Worm (Caenorhabditis elegans): ENCODE data around the gene fbxa-107.

The fbxa-107 gene

ce11 chrV:18133177-18133576 is 9.4 kb downstream of the fbxa-107 start, which contains the start of gene Y37H2A.18:
TSS of gene Y37H2A.18 (minus strand) at chrV:18133277.
- TF ChIP-seq ceh-36 (tag; optimal IDR thresholded peaks at IDR 0.05) (no peak), tbx-37 (GFP tag; conservative IDR thresholded peaks at IDR 0.05) (no peak), hmg-4 (GFP tag; optimal IDR thresholded peaks at IDR 0.05) (no peak), flt-1 (GFP tag; IDR thresholded peaks at IDR 0.05) (no peak), B0310.2 (tag; optimal IDR thresholded peaks at IDR 0.05) (no peak), ceh-13 (GFP tag; optimal IDR thresholded peaks at IDR 0.05) (no peak), hnd-1 (tag; optimal IDR thresholded peaks at IDR 0.05) (no peak), tra-4 (tag; optimal IDR thresholded peaks at IDR 0.05) (no peak), sea-1 (GFP tag; conservative IDR thresholded peaks at IDR 0.05) (no peak), ets-7 (tag; optimal IDR thresholded peaks at IDR 0.05) (no peak), aly-1 (tag; optimal IDR thresholded peaks at IDR 0.05) (no peak), scrt-1 (GFP tag; IDR thresholded peaks at IDR 0.05) (no peak), ama-1 (optimal IDR thresholded peaks at IDR 0.05) (no peak), F13C5.2 (tag; optimal IDR thresholded peaks at IDR 0.05) (no peak), pes-1 (GFP tag; IDR thresholded peaks at IDR 0.05) (no peak)

ce11 chrV:18134378-18134777 is 10.6 kb downstream of the fbxa-107 start, which contains the start of gene Y37H2A.7:
TSS of gene Y37H2A.7 (minus strand) at chrV:18134478.
- TF ChIP-seq tbx-37 (GFP tag; conservative IDR thresholded peaks at IDR 0.05) = no peak
- TF ChIP-seq scrt-1 (GFP tag; IDR thresholded peaks at IDR 0.05) = no peak
- TF ChIP-seq hmbx-1 (tag; optimal IDR thresholded peaks at IDR 0.05) = no peak
- no peak for TF ChIP-seq ceh-13 (GFP tag; optimal IDR thresholded peaks at IDR 0.05)
- no peak for TF ChIP-seq tra-4 (tag; optimal IDR thresholded peaks at IDR 0.05)
- TF ChIP-seq aly-1 (tag; optimal IDR thresholded peaks at IDR 0.05) = no peak
- TF ChIP-seq B0310.2 (tag; optimal IDR thresholded peaks at IDR 0.05) = no peak
- no peak for TF ChIP-seq pes-1 (GFP tag; IDR thresholded peaks at IDR 0.05)
- no peak for TF ChIP-seq sea-1 (GFP tag; conservative IDR thresholded peaks at IDR 0.05)
- TF ChIP-seq hmg-4 (GFP tag; optimal IDR thresholded peaks at IDR 0.05) = no peak
- TF ChIP-seq hnd-1 (tag; optimal IDR thresholded peaks at IDR 0.05) = no peak
- no peak for TF ChIP-seq ets-7 (tag; optimal IDR thresholded peaks at IDR 0.05)
- no peak for TF ChIP-seq ceh-36 (tag; optimal IDR thresholded peaks at IDR 0.05)
- TF ChIP-seq flt-1 (GFP tag; IDR thresholded peaks at IDR 0.05) = no peak
- TF ChIP-seq F13C5.2 (tag; optimal IDR thresholded peaks at IDR 0.05) = no peak
- no peak for TF ChIP-seq ama-1 (optimal IDR thresholded peaks at IDR 0.05)
- TF ChIP-seq tbx-11 (GFP tag; IDR thresholded peaks at IDR 0.05) = no peak

ce11 chrV:18137679-18138078 is 13.9 kb downstream of the fbxa-107 start:
- TF ChIP-seq scrt-1 (GFP tag; IDR thresholded peaks at IDR 0.05) = no peak

DNA sequence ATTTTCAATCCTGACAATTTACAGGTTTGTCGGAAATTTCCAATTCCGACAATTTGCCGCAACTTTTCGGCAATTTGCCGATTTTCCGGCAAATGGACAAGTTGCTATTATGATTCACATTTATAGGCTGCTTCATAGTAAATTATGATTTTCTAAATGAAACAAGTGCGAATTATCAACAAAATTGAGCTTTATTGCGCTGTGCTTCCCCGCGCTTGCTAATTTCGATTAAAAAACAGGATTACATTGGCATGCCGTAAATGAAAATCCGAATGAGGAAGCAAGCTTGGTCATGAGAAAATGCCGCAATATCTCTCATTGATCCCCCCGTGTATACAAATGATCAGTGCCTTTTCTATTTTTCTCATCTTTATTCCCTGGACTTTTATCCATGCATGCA is 15.0 kb downstream of the fbxa-107 start, which contains the start of gene Y37H2A.10:
Gene Y37H2A.10 (plus strand): TSS at position 301 of the 400 bp plus-strand sequence.
- no peak for TF ChIP-seq flt-1 (GFP tag; IDR thresholded peaks at IDR 0.05)
- no peak for TF ChIP-seq hmg-4 (GFP tag; optimal IDR thresholded peaks at IDR 0.05)
- TF ChIP-seq sea-1 (GFP tag; conservative IDR thresholded peaks at IDR 0.05) = no peak
- no peak for TF ChIP-seq hnd-1 (tag; optimal IDR thresholded peaks at IDR 0.05)
- TF ChIP-seq scrt-1 (GFP tag; IDR thresholded peaks at IDR 0.05) = no peak
- TF ChIP-seq ama-1 (optimal IDR thresholded peaks at IDR 0.05) = no peak
- no peak for TF ChIP-seq F13C5.2 (tag; optimal IDR thresholded peaks at IDR 0.05)
- TF ChIP-seq ceh-13 (GFP tag; optimal IDR thresholded peaks at IDR 0.05) = no peak
- no peak for TF ChIP-seq tbx-11 (GFP tag; IDR thresholded peaks at IDR 0.05)
- TF ChIP-seq tra-4 (tag; optimal IDR thresholded peaks at IDR 0.05) = no peak
- no peak for TF ChIP-seq aly-1 (tag; optimal IDR thresholded peaks at IDR 0.05)
- TF ChIP-seq hmbx-1 (tag; optimal IDR thresholded peaks at IDR 0.05) = no peak
- no peak for TF ChIP-seq ceh-36 (tag; optimal IDR thresholded peaks at IDR 0.05)
- no peak for TF ChIP-seq ets-7 (tag; optimal IDR thresholded peaks at IDR 0.05)
- no peak for TF ChIP-seq B0310.2 (tag; optimal IDR thresholded peaks at IDR 0.05)
- no peak for TF ChIP-seq pes-1 (GFP tag; IDR thresholded peaks at IDR 0.05)
- TF ChIP-seq tbx-37 (GFP tag; conservative IDR thresholded peaks at IDR 0.05) = no peak

- no peak for TF ChIP-seq B0310.2 (tag; optimal IDR thresholded peaks at IDR 0.05)
- no peak for TF ChIP-seq F13C5.2 (tag; optimal IDR thresholded peaks at IDR 0.05)
- TF ChIP-seq ama-1 (optimal IDR thresholded peaks at IDR 0.05) = no peak
- TF ChIP-seq pes-1 (GFP tag; IDR thresholded peaks at IDR 0.05) = no peak
- no peak for TF ChIP-seq flt-1 (GFP tag; IDR thresholded peaks at IDR 0.05)
- TF ChIP-seq hmbx-1 (tag; optimal IDR thresholded peaks at IDR 0.05) = no peak
- TF ChIP-seq scrt-1 (GFP tag; IDR thresholded peaks at IDR 0.05) = no peak
- no peak for TF ChIP-seq ets-7 (tag; optimal IDR thresholded peaks at IDR 0.05)
- no peak for TF ChIP-seq tbx-37 (GFP tag; conservative IDR thresholded peaks at IDR 0.05)
- TF ChIP-seq tra-4 (tag; optimal IDR thresholded peaks at IDR 0.05) = no peak
- TF ChIP-seq ceh-36 (tag; optimal IDR thresholded peaks at IDR 0.05) = no peak
- no peak for TF ChIP-seq aly-1 (tag; optimal IDR thresholded peaks at IDR 0.05)
Measured at ce11 chrV:18141161-18141560, 17.4 kb downstream of the fbxa-107 start, which contains the start of gene Y37H2A.11. TSS of gene Y37H2A.11 (plus strand) at chrV:18141461.

ce11 chrV:18142549-18142948 is 18.8 kb downstream of the fbxa-107 start, which contains the start of gene Y37H2A.13:
TSS of gene Y37H2A.13 (plus strand) at chrV:18142849.
- TF ChIP-seq tra-4 (tag; optimal IDR thresholded peaks at IDR 0.05) (no peak), tbx-11 (GFP tag; IDR thresholded peaks at IDR 0.05) (no peak), ama-1 (optimal IDR thresholded peaks at IDR 0.05) (no peak), tbx-37 (GFP tag; conservative IDR thresholded peaks at IDR 0.05) (no peak), hmg-4 (GFP tag; optimal IDR thresholded peaks at IDR 0.05) (no peak), hmbx-1 (tag; optimal IDR thresholded peaks at IDR 0.05) (no peak), pes-1 (GFP tag; IDR thresholded peaks at IDR 0.05) (no peak), B0310.2 (tag; optimal IDR thresholded peaks at IDR 0.05) (no peak), ets-7 (tag; optimal IDR thresholded peaks at IDR 0.05) (no peak), ceh-36 (tag; optimal IDR thresholded peaks at IDR 0.05) (no peak), F13C5.2 (tag; optimal IDR thresholded peaks at IDR 0.05) (no peak), hnd-1 (tag; optimal IDR thresholded peaks at IDR 0.05) (no peak), scrt-1 (GFP tag; IDR thresholded peaks at IDR 0.05) (no peak), aly-1 (tag; optimal IDR thresholded peaks at IDR 0.05) (no peak), flt-1 (GFP tag; IDR thresholded peaks at IDR 0.05) (no peak), sea-1 (GFP tag; conservative IDR thresholded peaks at IDR 0.05) (no peak), ceh-13 (GFP tag; optimal IDR thresholded peaks at IDR 0.05) (no peak)

ce11 chrV:18143445-18143844 is 19.7 kb downstream of the fbxa-107 start, which contains the start of gene Y37H2A.14:
TSS of gene Y37H2A.14 (plus strand) at chrV:18143745.
- TF ChIP-seq hmbx-1 (tag; optimal IDR thresholded peaks at IDR 0.05) = no peak
- no peak for TF ChIP-seq ceh-36 (tag; optimal IDR thresholded peaks at IDR 0.05)
- no peak for TF ChIP-seq F13C5.2 (tag; optimal IDR thresholded peaks at IDR 0.05)
- TF ChIP-seq scrt-1 (GFP tag; IDR thresholded peaks at IDR 0.05) = no peak
- no peak for TF ChIP-seq aly-1 (tag; optimal IDR thresholded peaks at IDR 0.05)
- no peak for TF ChIP-seq hmg-4 (GFP tag; optimal IDR thresholded peaks at IDR 0.05)
- no peak for TF ChIP-seq flt-1 (GFP tag; IDR thresholded peaks at IDR 0.05)
- TF ChIP-seq B0310.2 (tag; optimal IDR thresholded peaks at IDR 0.05) = no peak
- no peak for TF ChIP-seq hnd-1 (tag; optimal IDR thresholded peaks at IDR 0.05)
- TF ChIP-seq ceh-13 (GFP tag; optimal IDR thresholded peaks at IDR 0.05) = no peak
- no peak for TF ChIP-seq ama-1 (optimal IDR thresholded peaks at IDR 0.05)
- TF ChIP-seq tbx-11 (GFP tag; IDR thresholded peaks at IDR 0.05) = no peak
